Worm (Caenorhabditis elegans): ENCODE measurements around the gene F54F11.1.

ce11 chrII:13505386-13505785 is 1.6 kb downstream of the F54F11.1 start:
- TF ChIP-seq rnt-1 (tag; optimal IDR thresholded peaks at IDR 0.05), result no peak
- no peak for TF ChIP-seq snu-23 (GFP tag; optimal IDR thresholded peaks at IDR 0.05)
- no peak for TF ChIP-seq ama-1 (optimal IDR thresholded peaks at IDR 0.05)
- no peak for TF ChIP-seq egl-13 (tag; optimal IDR thresholded peaks at IDR 0.05)
- TF ChIP-seq mep-1 (tag; optimal IDR thresholded peaks at IDR 0.05), result no peak
- TF ChIP-seq unc-62 (GFP tag; optimal IDR thresholded peaks at IDR 0.05), result no peak
- TF ChIP-seq lir-3 (tag; optimal IDR thresholded peaks at IDR 0.05; ENCODE audit: poor library complexity), result no peak
- no peak for TF ChIP-seq fkh-10 (GFP tag; optimal IDR thresholded peaks at IDR 0.05)
- no peak for TF ChIP-seq ces-1 (GFP tag; optimal IDR thresholded peaks at IDR 0.05)
- no peak for TF ChIP-seq isw-1 (GFP tag; IDR thresholded peaks at IDR 0.05)
- no peak for TF ChIP-seq lsy-2 (tag; optimal IDR thresholded peaks at IDR 0.05)
- no peak for TF ChIP-seq nhr-90 (tag; optimal IDR thresholded peaks at IDR 0.05; ENCODE audit: poor library complexity)
- TF ChIP-seq nhr-76 (tag; optimal IDR thresholded peaks at IDR 0.05), result no peak
